Worm (Caenorhabditis elegans): ENCODE results near the gene rif-1.1.

The rif-1.1 gene

DNA sequence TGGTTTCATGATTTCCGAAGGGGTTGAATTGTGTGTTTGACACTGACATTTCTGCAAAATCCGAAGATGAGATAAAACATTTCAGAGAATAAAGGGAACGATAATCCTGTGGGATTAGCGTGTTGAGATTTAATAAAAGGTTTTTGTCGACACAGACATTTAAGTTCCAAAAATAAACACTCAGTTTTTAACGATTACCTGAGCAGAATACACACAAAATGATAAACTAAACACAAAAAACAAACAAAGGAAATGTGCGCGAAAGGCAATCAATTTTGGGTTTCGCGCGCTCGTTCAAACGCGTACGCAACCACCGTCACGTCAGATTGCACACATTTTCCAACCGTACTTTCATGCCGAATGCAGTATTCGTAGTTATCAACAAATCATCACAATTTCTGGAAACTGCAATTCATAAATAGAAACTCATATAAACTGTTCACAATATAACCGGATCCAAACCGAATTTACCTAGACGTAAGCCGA lies at the start of gene rif-1.1:
rif-1.1 (minus strand) TSS at position 51 of the 486 bp plus-strand sequence.
- TF ChIP-seq tra-4 (tag; optimal IDR thresholded peaks at IDR 0.05), result no peak
- no peak for TF ChIP-seq ets-7 (tag; optimal IDR thresholded peaks at IDR 0.05)
- no peak for TF ChIP-seq ceh-13 (GFP tag; optimal IDR thresholded peaks at IDR 0.05)
- no peak for TF ChIP-seq pes-1 (GFP tag; IDR thresholded peaks at IDR 0.05)
- TF ChIP-seq ama-1 (optimal IDR thresholded peaks at IDR 0.05), result no peak
- TF ChIP-seq hnd-1 (tag; optimal IDR thresholded peaks at IDR 0.05), result no peak
- TF ChIP-seq tbx-37 (GFP tag; conservative IDR thresholded peaks at IDR 0.05), result no peak
- TF ChIP-seq scrt-1 (GFP tag; IDR thresholded peaks at IDR 0.05), result no peak
- TF ChIP-seq tbx-11 (GFP tag; IDR thresholded peaks at IDR 0.05), result no peak
- TF ChIP-seq hmg-4 (GFP tag; optimal IDR thresholded peaks at IDR 0.05), result no peak
- TF ChIP-seq hmbx-1 (tag; optimal IDR thresholded peaks at IDR 0.05), result no peak
- no peak for TF ChIP-seq B0310.2 (tag; optimal IDR thresholded peaks at IDR 0.05)
- TF ChIP-seq aly-1 (tag; optimal IDR thresholded peaks at IDR 0.05), result no peak
- no peak for TF ChIP-seq F13C5.2 (tag; optimal IDR thresholded peaks at IDR 0.05)
- no peak for TF ChIP-seq flt-1 (GFP tag; IDR thresholded peaks at IDR 0.05)
- no peak for TF ChIP-seq ceh-36 (tag; optimal IDR thresholded peaks at IDR 0.05)
- TF ChIP-seq sea-1 (GFP tag; conservative IDR thresholded peaks at IDR 0.05), result no peak

DNA sequence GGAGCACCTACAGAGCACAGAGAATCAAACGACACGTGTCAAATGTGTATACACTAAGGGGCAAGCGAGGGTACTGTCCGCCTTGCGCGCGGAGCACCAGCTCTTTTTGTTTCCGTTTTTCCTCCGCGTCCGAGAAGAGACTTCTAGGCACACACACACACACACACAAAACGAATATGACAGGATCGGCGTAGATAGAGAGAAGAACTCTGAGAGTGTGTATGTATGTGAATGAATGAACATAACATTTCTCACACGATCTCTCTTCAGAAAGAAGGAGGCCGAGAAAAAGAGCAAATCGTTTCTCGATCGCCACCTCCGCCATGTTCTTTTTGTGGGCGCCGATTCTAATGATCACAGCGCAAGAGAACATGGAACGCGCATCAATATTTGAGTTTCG lies 29.6 kb upstream of the rif-1.1 start, which contains the start of gene nas-6:
nas-6 (minus strand) TSS at position 101 of the 400 bp plus-strand sequence.
- TF ChIP-seq pes-1 (GFP tag; IDR thresholded peaks at IDR 0.05) (no peak), hnd-1 (tag; optimal IDR thresholded peaks at IDR 0.05) (no peak), scrt-1 (GFP tag; IDR thresholded peaks at IDR 0.05) (no peak), ceh-13 (GFP tag; optimal IDR thresholded peaks at IDR 0.05) (no peak), hmbx-1 (tag; optimal IDR thresholded peaks at IDR 0.05) (no peak), ets-7 (tag; optimal IDR thresholded peaks at IDR 0.05) (no peak), aly-1 (tag; optimal IDR thresholded peaks at IDR 0.05) (no peak), tbx-11 (GFP tag; IDR thresholded peaks at IDR 0.05) (no peak), ama-1 (optimal IDR thresholded peaks at IDR 0.05) (no peak), hmg-4 (GFP tag; optimal IDR thresholded peaks at IDR 0.05) (no peak), sea-1 (GFP tag; conservative IDR thresholded peaks at IDR 0.05) (no peak), flt-1 (GFP tag; IDR thresholded peaks at IDR 0.05) (no peak), tbx-37 (GFP tag; conservative IDR thresholded peaks at IDR 0.05) (no peak), tra-4 (tag; optimal IDR thresholded peaks at IDR 0.05) (no peak), F13C5.2 (tag; optimal IDR thresholded peaks at IDR 0.05) (no peak), ceh-36 (tag; optimal IDR thresholded peaks at IDR 0.05) (no peak)

DNA sequence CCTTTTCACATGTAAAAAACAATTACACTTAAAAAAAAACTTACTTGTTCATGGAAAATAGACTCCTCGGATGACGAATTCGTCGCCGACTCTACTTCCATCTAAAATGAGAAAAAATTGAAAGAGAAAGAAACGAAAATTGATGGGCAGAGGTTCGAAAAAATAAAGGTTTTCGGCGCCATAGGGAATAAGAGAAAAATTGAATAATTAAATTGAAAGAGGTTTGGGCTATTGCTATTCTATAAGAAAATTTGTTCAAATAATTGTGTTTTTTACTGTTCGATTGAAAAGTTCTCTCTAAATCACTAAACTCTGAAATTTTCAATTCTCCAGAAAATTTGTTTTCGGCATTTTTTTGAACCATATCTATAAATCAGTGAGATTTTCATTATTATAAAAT lies 22.2 kb upstream of the rif-1.1 start, which contains the start of gene rabr-2:
rabr-2 (minus strand) TSS at position 101 of the 400 bp plus-strand sequence.
- TF ChIP-seq ama-1 (optimal IDR thresholded peaks at IDR 0.05), result no peak
- TF ChIP-seq ceh-13 (GFP tag; optimal IDR thresholded peaks at IDR 0.05), result no peak
- TF ChIP-seq pes-1 (GFP tag; IDR thresholded peaks at IDR 0.05), result no peak
- no peak for TF ChIP-seq tbx-11 (GFP tag; IDR thresholded peaks at IDR 0.05)
- TF ChIP-seq ceh-36 (tag; optimal IDR thresholded peaks at IDR 0.05), result no peak
- TF ChIP-seq aly-1 (tag; optimal IDR thresholded peaks at IDR 0.05), result no peak
- no peak for TF ChIP-seq hnd-1 (tag; optimal IDR thresholded peaks at IDR 0.05)
- no peak for TF ChIP-seq flt-1 (GFP tag; IDR thresholded peaks at IDR 0.05)
- TF ChIP-seq ets-7 (tag; optimal IDR thresholded peaks at IDR 0.05), result no peak
- TF ChIP-seq tra-4 (tag; optimal IDR thresholded peaks at IDR 0.05), result no peak
- no peak for TF ChIP-seq tbx-37 (GFP tag; conservative IDR thresholded peaks at IDR 0.05)
- TF ChIP-seq F13C5.2 (tag; optimal IDR thresholded peaks at IDR 0.05), result no peak
- no peak for TF ChIP-seq B0310.2 (tag; optimal IDR thresholded peaks at IDR 0.05)

DNA sequence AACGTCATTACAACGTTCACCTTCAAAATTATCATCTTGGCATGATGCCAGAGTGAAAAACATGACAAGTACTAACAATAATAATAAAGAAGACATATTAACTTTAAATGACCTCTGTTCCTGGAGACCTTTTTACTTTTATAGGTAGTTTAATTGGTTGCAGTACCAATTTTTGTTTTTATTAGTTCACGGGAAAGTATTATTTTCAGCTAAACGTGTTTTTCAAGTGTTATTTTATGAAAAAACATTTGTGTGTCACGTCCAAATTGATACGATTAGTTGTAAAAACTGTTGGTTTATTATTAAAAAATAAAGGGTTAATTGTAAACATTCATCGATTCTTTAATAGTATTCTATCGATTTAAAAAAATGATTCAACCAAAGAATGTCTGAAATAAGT lies 14.7 kb upstream of the rif-1.1 start, which contains the start of gene grl-24:
grl-24 (minus strand) TSS at position 101 of the 400 bp plus-strand sequence.
- no peak for TF ChIP-seq ceh-36 (tag; optimal IDR thresholded peaks at IDR 0.05)
- no peak for TF ChIP-seq flt-1 (GFP tag; IDR thresholded peaks at IDR 0.05)
- no peak for TF ChIP-seq hmg-4 (GFP tag; optimal IDR thresholded peaks at IDR 0.05)
- no peak for TF ChIP-seq aly-1 (tag; optimal IDR thresholded peaks at IDR 0.05)
- no peak for TF ChIP-seq tbx-37 (GFP tag; conservative IDR thresholded peaks at IDR 0.05)
- TF ChIP-seq tbx-11 (GFP tag; IDR thresholded peaks at IDR 0.05), result no peak
- TF ChIP-seq hmbx-1 (tag; optimal IDR thresholded peaks at IDR 0.05), result no peak

DNA sequence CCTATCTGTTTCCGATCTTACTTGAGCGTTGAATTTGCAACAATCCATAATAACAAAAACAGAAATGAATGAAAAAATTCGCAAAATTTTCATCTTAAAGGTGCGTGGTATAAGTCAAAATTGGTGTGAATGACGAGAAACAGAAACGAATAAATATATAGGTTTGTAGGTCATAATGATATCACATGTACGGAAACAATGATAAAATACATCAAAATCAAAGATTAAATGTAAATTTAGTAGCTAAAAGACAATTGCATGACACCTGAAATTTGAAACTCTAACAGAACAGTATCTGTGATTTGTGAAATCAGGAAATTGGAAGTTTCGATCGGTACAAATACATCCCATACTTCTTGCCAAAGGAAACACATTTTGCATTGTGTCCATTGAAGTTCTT lies 14.2 kb upstream of the rif-1.1 start, which contains the start of gene F11E6.9:
F11E6.9 (minus strand) TSS at position 101 of the 400 bp plus-strand sequence.
- TF ChIP-seq ceh-36 (tag; optimal IDR thresholded peaks at IDR 0.05) (no peak), F13C5.2 (tag; optimal IDR thresholded peaks at IDR 0.05) (no peak), scrt-1 (GFP tag; IDR thresholded peaks at IDR 0.05) (no peak)

DNA sequence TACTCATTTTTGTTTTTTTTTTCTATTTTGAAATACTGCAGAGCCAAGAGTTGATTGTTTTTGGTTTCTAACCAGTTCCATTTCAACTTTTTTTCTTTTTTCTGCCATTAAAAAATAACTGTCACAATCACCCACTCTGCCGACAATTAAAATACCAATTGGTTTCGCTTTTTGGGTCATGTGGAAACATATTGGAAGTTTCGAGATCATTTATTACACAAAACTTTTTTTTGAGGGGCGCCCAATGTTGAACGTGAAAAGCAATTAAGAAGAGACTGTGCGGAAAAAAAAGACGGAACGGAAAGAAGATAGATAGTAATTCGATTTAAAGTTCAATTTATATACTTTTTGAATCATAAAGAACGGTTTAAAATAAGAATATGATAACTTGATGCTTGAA lies 13.0 kb upstream of the rif-1.1 start:
- no peak for TF ChIP-seq ceh-36 (tag; optimal IDR thresholded peaks at IDR 0.05)
- TF ChIP-seq tra-4 (tag; optimal IDR thresholded peaks at IDR 0.05), result no peak
- TF ChIP-seq F13C5.2 (tag; optimal IDR thresholded peaks at IDR 0.05), result no peak
- TF ChIP-seq flt-1 (GFP tag; IDR thresholded peaks at IDR 0.05), result no peak
- no peak for TF ChIP-seq B0310.2 (tag; optimal IDR thresholded peaks at IDR 0.05)
- no peak for TF ChIP-seq tbx-37 (GFP tag; conservative IDR thresholded peaks at IDR 0.05)
- TF ChIP-seq ama-1 (optimal IDR thresholded peaks at IDR 0.05), result no peak
- no peak for TF ChIP-seq hmg-4 (GFP tag; optimal IDR thresholded peaks at IDR 0.05)
- no peak for TF ChIP-seq hmbx-1 (tag; optimal IDR thresholded peaks at IDR 0.05)
- TF ChIP-seq tbx-11 (GFP tag; IDR thresholded peaks at IDR 0.05), result no peak
- no peak for TF ChIP-seq hnd-1 (tag; optimal IDR thresholded peaks at IDR 0.05)

DNA sequence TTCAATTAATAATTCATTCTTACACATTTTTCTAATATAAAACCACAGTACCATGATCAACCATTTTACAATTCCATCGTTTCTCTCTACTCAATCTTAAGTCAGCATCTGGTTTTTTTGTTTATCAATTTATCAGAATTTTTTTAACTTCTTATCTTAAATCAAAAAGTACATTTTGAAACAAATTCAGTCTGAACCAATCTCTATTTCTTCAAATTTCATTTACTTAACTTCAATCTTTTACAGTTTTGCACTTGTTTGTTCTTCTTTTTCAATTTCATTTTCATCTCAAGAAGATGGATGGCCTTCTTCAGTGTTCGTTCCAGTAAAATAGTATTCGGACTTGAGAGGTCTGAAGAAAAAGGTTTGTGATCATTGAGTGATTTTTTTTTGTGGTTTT lies 12.0 kb upstream of the rif-1.1 start, which contains the start of gene gba-3:
gba-3 (plus strand) TSS at position 301 of the 400 bp plus-strand sequence.
- TF ChIP-seq ceh-36 (tag; optimal IDR thresholded peaks at IDR 0.05), result no peak
- no peak for TF ChIP-seq ets-7 (tag; optimal IDR thresholded peaks at IDR 0.05)
- TF ChIP-seq flt-1 (GFP tag; IDR thresholded peaks at IDR 0.05), result no peak
- no peak for TF ChIP-seq hnd-1 (tag; optimal IDR thresholded peaks at IDR 0.05)
- TF ChIP-seq sea-1 (GFP tag; conservative IDR thresholded peaks at IDR 0.05), result no peak

Data from whole organism, early embryonic.